Worm (Caenorhabditis elegans) whole organism, L3 larva: ENCODE data around the gene F10A3.12.

Source experiments
- aly-2 ChIP-seq: fragments of 150-350 bp; optimal IDR thresholded peaks from 2 replicates; lab custom pipeline; 2014; ENCODE audit warnings: missing biosample characterization, missing genetic modification characterization
- daf-12 ChIP-seq: fragments of 150-350 bp; optimal IDR thresholded peaks from 2 replicates; lab custom pipeline; 2014; ENCODE audit warnings: missing biosample characterization, missing genetic modification reagents, missing genetic modification characterization
- elt-3 ChIP-seq, 3 experiments: fragments of 150-350 bp in 1 of 3; sonication (generic microtip) in 2 of 3; optimal IDR thresholded peaks; 2 replicates in 2 of 3; 4 replicates in 1 of 3; lab custom pipeline; 2014 to 2017; ENCODE audit warnings: missing biosample characterization in 3 of 3, missing genetic modification characterization in 3 of 3
- fkh-10 ChIP-seq: sonication (generic microtip); optimal IDR thresholded peaks from 2 replicates; lab custom pipeline; 2017; ENCODE audit warnings: missing biosample characterization, missing genetic modification reagents, missing genetic modification characterization
- fos-1 ChIP-seq: fragments of 150-350 bp; optimal IDR thresholded peaks from 2 replicates; lab custom pipeline; 2014; ENCODE audit warnings: missing biosample characterization, missing genetic modification characterization
- hmg-11 ChIP-seq: sonication (generic microtip); optimal IDR thresholded peaks from 2 replicates; lab custom pipeline; 2016; ENCODE audit warnings: missing genetic modification characterization, missing compliant biosample characterization
- nhr-11 ChIP-seq: fragments of 150-350 bp; optimal IDR thresholded peaks from 2 replicates; lab custom pipeline; 2014; ENCODE audit warnings: missing biosample characterization, missing genetic modification characterization
- nhr-12 ChIP-seq: fragments of 150-350 bp; optimal IDR thresholded peaks from 2 replicates; lab custom pipeline; 2014; ENCODE audit warnings: missing biosample characterization, missing genetic modification characterization
- nhr-28 ChIP-seq: fragments of 150-350 bp; optimal IDR thresholded peaks from 2 replicates; lab custom pipeline; 2014; ENCODE audit warnings: missing biosample characterization, missing genetic modification characterization
- pha-4 ChIP-seq: fragments of 150-350 bp; optimal IDR thresholded peaks from 2 replicates; lab custom pipeline; 2014; ENCODE audit warnings: missing biosample characterization, missing genetic modification reagents, missing genetic modification characterization
- zag-1 ChIP-seq: fragments of 150-350 bp; optimal IDR thresholded peaks from 2 replicates; lab custom pipeline; 2014; ENCODE audit warnings: missing biosample characterization, missing genetic modification characterization

DNA sequence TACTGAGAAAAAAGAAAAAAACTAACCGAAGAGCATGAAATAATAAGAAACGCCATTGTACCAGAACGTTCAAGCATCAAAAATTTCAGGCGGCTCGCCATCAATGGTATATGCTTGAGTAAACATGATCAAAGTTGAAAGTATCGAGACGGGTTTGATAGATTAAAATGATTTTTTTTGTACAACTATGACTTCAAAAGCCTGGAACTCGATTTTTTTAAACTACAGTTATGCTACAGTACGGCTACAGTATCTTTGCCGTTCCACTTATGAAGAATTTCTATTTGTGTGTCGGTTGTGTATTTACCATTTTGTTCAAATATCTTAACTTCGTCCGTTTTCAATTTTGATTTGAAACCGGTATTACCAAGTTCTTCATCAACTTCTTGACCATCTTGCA is 8.7 kb upstream of the F10A3.12 start, which contains the start of gene str-97:
- no peak for TF ChIP-seq hmg-11
- TF ChIP-seq nhr-11 (tag; lab: Kevin White, UChicago) = no peak
- TF ChIP-seq zag-1 (tag; lab: Kevin White, UChicago) = no peak
- no peak for TF ChIP-seq nhr-12 (tag; lab: Kevin White, UChicago)
- no peak for TF ChIP-seq daf-12 (tag; lab: Kevin White, UChicago)
- no peak for TF ChIP-seq fkh-10 (GFP tag; lab: Kevin White, UChicago)
- no peak for TF ChIP-seq aly-2
- no peak for TF ChIP-seq fos-1
- TF ChIP-seq nhr-28 = no peak
- TF ChIP-seq elt-3 (tag; optimal IDR thresholded peaks at IDR 0.05; lab: Kevin White, UChicago) = no peak
- TF ChIP-seq pha-4 (tag; lab: Kevin White, UChicago) = no peak
